Worm (Caenorhabditis elegans) whole organism, L4/young adult: ENCODE data around the gene C34F6.7.

Source experiments
- W03F9.2 ChIP-seq: fragments of 150-350 bp; optimal IDR thresholded peaks from 2 replicates; lab custom pipeline; 2014; ENCODE audit warnings: missing biosample characterization, missing genetic modification characterization
- dao-5 ChIP-seq: sonication (generic microtip); optimal IDR thresholded peaks from 2 replicates; lab custom pipeline; 2016; ENCODE audit warnings: missing genotype, missing genetic modification characterization, moderate library complexity, missing compliant biosample characterization
- him-1 ChIP-seq: sonication (generic microtip); optimal IDR thresholded peaks from 2 replicates; lab custom pipeline; 2016; ENCODE audit warnings: missing genotype, missing genetic modification reagents, missing genetic modification characterization, missing compliant biosample characterization

- TF ChIP-seq dao-5 (tag; lab: Kevin White, UChicago) = no peak
- no peak for TF ChIP-seq W03F9.2 (tag; lab: Kevin White, UChicago)
- TF ChIP-seq him-1 (tag; lab: Kevin White, UChicago) = no peak
Measured at ce11 chrX:11193670-11194069, 21.6 kb downstream of the C34F6.7 start.
